Fruit fly (Drosophila melanogaster): ENCODE measurements around the gene mrva.

The mrva gene

dm6 chr3L:7369543-7369942, 40.9 kb upstream of the mrva start, which contains the start of gene akirin:
Gene akirin (plus strand): TSS chr3L:7369843.
- TF ChIP-seq cic (GFP tag; optimal IDR thresholded peaks at IDR 0.05): no peak
- TF ChIP-seq CG5204 (GFP tag; optimal IDR thresholded peaks at IDR 0.05): no peak

dm6 chr3L:7368934-7369333, 40.3 kb upstream of the mrva start, which contains the start of gene Sh3beta:
Gene Sh3beta (minus strand): TSS chr3L:7369260.
- TF ChIP-seq kay (GFP tag; ENCODE audit: borderline replicate concordance): peak; percentile 41
- TF ChIP-seq CG7101 (tag; optimal IDR thresholded peaks at IDR 0.05): no peak

- TF ChIP-seq CG5204 (GFP tag; optimal IDR thresholded peaks at IDR 0.05) (no peak), CG11617 (GFP tag; optimal IDR thresholded peaks at IDR 0.05) (peak; percentile 5), ovo (GFP tag; optimal IDR thresholded peaks at IDR 0.05) (peak; percentile 91), kay (GFP tag; ENCODE audit: borderline replicate concordance) (peak; percentile 92), Crg-1 (GFP tag; optimal IDR thresholded peaks at IDR 0.05) (peak; percentile 7), CG7101 (tag; optimal IDR thresholded peaks at IDR 0.05) (no peak), cic (GFP tag; optimal IDR thresholded peaks at IDR 0.05) (peak; percentile 50), pad (GFP tag; optimal IDR thresholded peaks at IDR 0.05) (peak; percentile 99), Mnt (GFP tag; optimal IDR thresholded peaks at IDR 0.05) (peak; percentile 44)
Measured at dm6 chr3L:7367798-7368678, 39.4 kb upstream of the mrva start.

- TF ChIP-seq Mnt (GFP tag; optimal IDR thresholded peaks at IDR 0.05) (no peak), bab1 (GFP tag; optimal IDR thresholded peaks at IDR 0.05) (no peak), CG14711 (tag; optimal IDR thresholded peaks at IDR 0.05) (no peak), Clk (GFP tag; optimal IDR thresholded peaks at IDR 0.05) (no peak), cnc (optimal IDR thresholded peaks at IDR 0.05) (no peak), CG5204 (GFP tag; optimal IDR thresholded peaks at IDR 0.05) (no peak), CG1620 (GFP tag; optimal IDR thresholded peaks at IDR 0.05) (no peak), Crg-1 (GFP tag; optimal IDR thresholded peaks at IDR 0.05) (no peak), cic (GFP tag; optimal IDR thresholded peaks at IDR 0.05) (no peak), CG11617 (GFP tag; optimal IDR thresholded peaks at IDR 0.05) (no peak), toe (GFP tag; optimal IDR thresholded peaks at IDR 0.05) (no peak)
Measured at dm6 chr3L:7364717-7365278, 36.2 kb upstream of the mrva start.

- peak; percentile 93 for TF ChIP-seq Mnt (GFP tag; optimal IDR thresholded peaks at IDR 0.05)
- TF ChIP-seq pad (GFP tag; optimal IDR thresholded peaks at IDR 0.05): peak; percentile 57
- TF ChIP-seq tj (GFP tag; optimal IDR thresholded peaks at IDR 0.05): peak; percentile 88
- TF ChIP-seq CG14711 (tag; optimal IDR thresholded peaks at IDR 0.05): no peak
- TF ChIP-seq bab1 (GFP tag; optimal IDR thresholded peaks at IDR 0.05): peak; percentile 52
- peak; percentile 27 for TF ChIP-seq CG7101 (tag; optimal IDR thresholded peaks at IDR 0.05)
- TF ChIP-seq Clk (GFP tag; optimal IDR thresholded peaks at IDR 0.05): no peak
- TF ChIP-seq CG33017 (tag; optimal IDR thresholded peaks at IDR 0.05): peak; percentile 70
- TF ChIP-seq ovo (GFP tag; optimal IDR thresholded peaks at IDR 0.05): peak; percentile 26
- no peak for TF ChIP-seq CG1620 (GFP tag; optimal IDR thresholded peaks at IDR 0.05)
- peak; percentile 32 for TF ChIP-seq CG7045 (GFP tag; optimal IDR thresholded peaks at IDR 0.05)
- TF ChIP-seq cic (GFP tag; optimal IDR thresholded peaks at IDR 0.05): peak; percentile 86
- peak; percentile 71 for TF ChIP-seq CG12768 (GFP tag; optimal IDR thresholded peaks at IDR 0.05)
Measured at dm6 chr3L:7361095-7361522, 32.5 kb upstream of the mrva start.

dm6 chr3L:7360324-7360852, 31.7 kb upstream of the mrva start, which contains the start of gene Sec63:
Gene Sec63 (plus strand): TSS chr3L:7360561.
- no peak for TF ChIP-seq CG7101 (tag; optimal IDR thresholded peaks at IDR 0.05)
- TF ChIP-seq bab1 (GFP tag; optimal IDR thresholded peaks at IDR 0.05): no peak
- no peak for TF ChIP-seq cic (GFP tag; optimal IDR thresholded peaks at IDR 0.05)
- TF ChIP-seq CG7045 (GFP tag; optimal IDR thresholded peaks at IDR 0.05): no peak
- TF ChIP-seq Crg-1 (GFP tag; optimal IDR thresholded peaks at IDR 0.05): no peak
- TF ChIP-seq kay (GFP tag; ENCODE audit: borderline replicate concordance): no peak
- no peak for TF ChIP-seq toe (GFP tag; optimal IDR thresholded peaks at IDR 0.05)
- TF ChIP-seq tj (GFP tag; optimal IDR thresholded peaks at IDR 0.05): no peak
- peak; percentile 49 for TF ChIP-seq ovo (GFP tag; optimal IDR thresholded peaks at IDR 0.05)
- peak; percentile 46 for TF ChIP-seq Hr96 (GFP tag; optimal IDR thresholded peaks at IDR 0.05)
- no peak for TF ChIP-seq CG5204 (GFP tag; optimal IDR thresholded peaks at IDR 0.05)
- TF ChIP-seq CG33017 (tag; optimal IDR thresholded peaks at IDR 0.05): no peak
- peak; percentile 42 for TF ChIP-seq pad (GFP tag; optimal IDR thresholded peaks at IDR 0.05)
- TF ChIP-seq CG11617 (GFP tag; optimal IDR thresholded peaks at IDR 0.05): peak; percentile 5
- peak; percentile 40 for TF ChIP-seq CG1620 (GFP tag; optimal IDR thresholded peaks at IDR 0.05)
- no peak for TF ChIP-seq Clk (GFP tag; optimal IDR thresholded peaks at IDR 0.05)
- TF ChIP-seq CG12768 (GFP tag; optimal IDR thresholded peaks at IDR 0.05): no peak
- TF ChIP-seq cnc (optimal IDR thresholded peaks at IDR 0.05): no peak
- TF ChIP-seq Mnt (GFP tag; optimal IDR thresholded peaks at IDR 0.05): peak; percentile 12
- TF ChIP-seq CG14711 (tag; optimal IDR thresholded peaks at IDR 0.05): peak; percentile 98

Data from whole organism, adult.